Worm (Caenorhabditis elegans) whole organism, early embryonic: Measurements from ENCODE around the gene F26F2.8.

Source experiments
- B0310.2 ChIP-seq: sonication (generic microtip); optimal IDR thresholded peaks from 2 replicates; lab custom pipeline; 2016; ENCODE audit warnings: mild to moderate bottlenecking, missing genetic modification characterization, missing compliant biosample characterization
- F13C5.2 ChIP-seq: sonication (generic microtip); optimal IDR thresholded peaks from 2 replicates; lab custom pipeline; 2017; ENCODE audit warnings: mild to moderate bottlenecking, missing genetic modification characterization, inconsistent platforms, missing compliant biosample characterization
- aly-1 ChIP-seq: sonication (generic microtip); optimal IDR thresholded peaks from 2 replicates; lab custom pipeline; 2016; ENCODE audit warnings: missing genetic modification characterization, missing compliant biosample characterization
- ama-1 ChIP-seq: fragments of 150-350 bp; optimal IDR thresholded peaks from 2 replicates; lab custom pipeline; 2014
- ceh-13 ChIP-seq: fragments of 200-800 bp; sonication (Bioruptor generic); optimal IDR thresholded peaks from 2 replicates; lab custom pipeline; 2018; ENCODE audit warnings: mild to moderate bottlenecking, missing genetic modification characterization, missing compliant biosample characterization
- ceh-36 ChIP-seq: sonication (generic microtip); optimal IDR thresholded peaks from 2 replicates; lab custom pipeline; 2016; ENCODE audit warnings: missing genetic modification characterization, inconsistent platforms, missing compliant biosample characterization
- ets-7 ChIP-seq: sonication (generic microtip); optimal IDR thresholded peaks from 2 replicates; lab custom pipeline; 2016; ENCODE audit warnings: missing genotype, missing genetic modification characterization, missing compliant biosample characterization
- flt-1 ChIP-seq: fragments of 200-800 bp; sonication (Bioruptor generic); IDR thresholded peaks from 2 replicates; pipeline ENCODE4 v1.3.6; 2022; ENCODE audit warnings: missing genetic modification characterization, missing compliant biosample characterization
- hmbx-1 ChIP-seq: sonication (generic microtip); optimal IDR thresholded peaks from 2 replicates; lab custom pipeline; 2016; ENCODE audit warnings: mild to moderate bottlenecking, missing genetic modification characterization, missing compliant biosample characterization
- hmg-4 ChIP-seq: fragments of 200-800 bp; sonication (Bioruptor generic); optimal IDR thresholded peaks from 2 replicates; lab custom pipeline; 2018; ENCODE audit warnings: mild to moderate bottlenecking, missing genetic modification characterization, missing compliant biosample characterization
- hnd-1 ChIP-seq: sonication (generic microtip); optimal IDR thresholded peaks from 2 replicates; lab custom pipeline; 2016; ENCODE audit warnings: missing genetic modification characterization, missing compliant biosample characterization
- pes-1 ChIP-seq: fragments of 200-800 bp; sonication (Bioruptor generic); IDR thresholded peaks from 2 replicates; pipeline ENCODE4 v1.3.6; 2022; ENCODE audit warnings: missing genetic modification reagents, missing genetic modification characterization, missing compliant biosample characterization
- scrt-1 ChIP-seq: fragments of 200-800 bp; sonication (Bioruptor generic); IDR thresholded peaks from 2 replicates; pipeline ENCODE4 v1.3.6; 2022; ENCODE audit warnings: missing genetic modification characterization, missing compliant biosample characterization
- sea-1 ChIP-seq: fragments of 200-800 bp; sonication (Bioruptor generic); conservative IDR thresholded peaks from 2 replicates; pipeline ENCODE4 v1.3.6; 2022; ENCODE audit warnings: missing genetic modification characterization, missing compliant biosample characterization
- tbx-11 ChIP-seq: fragments of 200-800 bp; sonication (Bioruptor generic); IDR thresholded peaks from 2 replicates; pipeline ENCODE4 v1.3.6; 2022; ENCODE audit warnings: missing genetic modification characterization, missing compliant biosample characterization
- tbx-37 ChIP-seq: fragments of 200-800 bp; sonication (Bioruptor generic); conservative IDR thresholded peaks from 2 replicates; pipeline ENCODE4 v1.3.6; 2022; ENCODE audit warnings: missing genetic modification reagents, missing genetic modification characterization, missing compliant biosample characterization
- tra-4 ChIP-seq: sonication (generic microtip); optimal IDR thresholded peaks from 2 replicates; lab custom pipeline; 2017; ENCODE audit warnings: missing genetic modification characterization, missing compliant biosample characterization

Gene F26F2.8

DNA sequence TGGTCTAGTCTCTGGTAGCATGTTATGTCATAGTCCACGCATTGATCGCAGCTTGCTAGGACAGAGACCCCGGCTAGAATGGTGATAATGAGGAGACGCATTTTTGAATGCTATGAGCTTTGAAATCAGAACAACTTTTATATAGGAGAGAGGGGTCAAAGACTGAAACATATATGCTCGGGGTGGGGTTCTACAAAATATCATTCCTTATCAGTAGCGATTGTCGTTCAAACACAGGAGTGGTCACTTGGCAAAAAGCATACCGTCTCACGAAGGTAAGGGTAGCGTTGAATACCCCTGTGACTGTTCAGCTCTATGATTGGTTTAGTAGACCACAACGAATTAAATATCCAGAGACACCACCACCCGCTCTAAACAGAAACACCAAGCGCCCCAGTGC, 17.7 kb downstream of the F26F2.8 start, which contains the start of gene F46B3.1:
Gene F46B3.1, minus strand, starts transcription at position 101 of the 400 bp plus-strand sequence.
- TF ChIP-seq flt-1 (no peak), ceh-13 (GFP tag; lab: Kevin White, UChicago) (no peak), ceh-36 (tag; lab: Kevin White, UChicago) (no peak), hmg-4 (no peak), B0310.2 (no peak), tbx-11 (GFP tag; lab: Robert Waterston, UW) (no peak), hmbx-1 (tag; lab: Kevin White, UChicago) (no peak)

- no peak for TF ChIP-seq hmbx-1 (tag; lab: Kevin White, UChicago)
- TF ChIP-seq ceh-13 (GFP tag; lab: Kevin White, UChicago), result no peak
- TF ChIP-seq sea-1 (GFP tag; lab: Robert Waterston, UW), result no peak
- TF ChIP-seq hmg-4, result no peak
- no peak for TF ChIP-seq hnd-1 (tag; lab: Kevin White, UChicago)
- TF ChIP-seq ets-7 (tag; lab: Kevin White, UChicago), result no peak
- no peak for TF ChIP-seq B0310.2
- no peak for TF ChIP-seq flt-1
- TF ChIP-seq scrt-1 (GFP tag; lab: Robert Waterston, UW), result no peak
- TF ChIP-seq F13C5.2 (tag; lab: Kevin White, UChicago), result no peak
- TF ChIP-seq ama-1 (lab: Kevin White, UChicago), result no peak
These were observed 20.4 kb downstream of the F26F2.8 start, which contains the start of gene col-163 for ce11 chrV:20599795-20600194. Gene col-163, plus strand, starts transcription at chrV:20600095.

- TF ChIP-seq tbx-37 (GFP tag; lab: Robert Waterston, UW) (no peak), ets-7 (tag; lab: Kevin White, UChicago) (no peak)
These were observed 21.4 kb downstream of the F26F2.8 start for ce11 chrV:20600704-20601103.

- no peak for TF ChIP-seq hnd-1 (tag; lab: Kevin White, UChicago)
- no peak for TF ChIP-seq hmg-4
- no peak for TF ChIP-seq ceh-36 (tag; lab: Kevin White, UChicago)
- no peak for TF ChIP-seq ets-7 (tag; lab: Kevin White, UChicago)
- no peak for TF ChIP-seq scrt-1 (GFP tag; lab: Robert Waterston, UW)
- TF ChIP-seq flt-1, result no peak
- no peak for TF ChIP-seq B0310.2
- TF ChIP-seq hmbx-1 (tag; lab: Kevin White, UChicago), result no peak
- no peak for TF ChIP-seq pes-1 (GFP tag; lab: Robert Waterston, UW)
- no peak for TF ChIP-seq tra-4
- TF ChIP-seq aly-1 (tag; lab: Kevin White, UChicago), result no peak
These were observed 23.7 kb downstream of the F26F2.8 start, which contains the start of gene ttr-11 for ce11 chrV:20603014-20603413. Gene ttr-11, plus strand, starts transcription at chrV:20603314.

DNA sequence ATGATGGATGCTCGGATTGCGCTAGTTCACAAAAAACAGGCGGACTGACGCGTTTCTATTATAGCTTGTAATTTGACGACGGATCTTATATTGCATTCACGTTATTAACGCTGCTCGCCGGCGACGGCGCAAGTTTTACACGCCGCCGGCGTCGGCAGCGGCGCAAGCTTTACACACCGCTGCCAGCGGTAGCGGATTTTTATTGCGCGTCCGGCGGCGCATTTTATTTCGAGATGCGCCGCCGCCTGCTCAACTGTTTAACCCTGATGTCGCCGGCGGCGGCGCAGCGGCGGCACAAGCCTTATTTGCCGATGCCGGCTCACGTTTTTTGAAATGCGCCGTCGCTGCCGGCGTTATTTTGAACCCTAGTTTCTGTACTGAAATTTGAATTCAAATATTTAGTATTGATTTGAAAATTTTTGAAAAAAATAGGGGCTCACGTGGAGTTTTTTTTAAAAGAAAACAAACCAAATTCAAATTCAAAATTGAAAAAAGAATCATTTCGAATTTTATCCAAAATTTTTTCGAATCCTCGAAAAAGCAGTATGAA, 25.3 kb downstream of the F26F2.8 start, which contains the start of gene ttr-57:
Gene ttr-57, plus strand, starts transcription at position 500 of the 550 bp plus-strand sequence.
- TF ChIP-seq tbx-11 (GFP tag; lab: Robert Waterston, UW) (no peak), pes-1 (GFP tag; lab: Robert Waterston, UW) (peak; percentile 36; the same call in 1 of the 2 replicates)

DNA sequence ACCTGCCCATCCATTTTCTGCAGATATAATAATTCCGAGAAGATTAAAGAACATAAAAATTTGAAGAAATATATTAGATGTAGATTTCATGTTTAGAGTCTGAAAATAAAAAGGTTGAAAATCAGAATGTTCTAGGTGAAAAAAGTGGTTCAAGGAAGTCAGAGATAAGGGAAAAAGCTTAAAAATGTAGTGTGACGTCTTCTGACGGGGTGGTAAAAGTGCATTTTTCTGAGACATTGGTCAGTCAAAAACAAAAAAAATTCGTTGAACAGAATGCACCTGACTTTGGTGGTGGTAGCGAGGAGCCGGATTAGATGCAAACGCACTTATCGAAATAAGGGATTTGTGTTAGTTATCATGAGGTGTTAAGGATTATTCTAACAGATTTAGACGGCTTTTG, 27.3 kb downstream of the F26F2.8 start, which contains the start of gene F46B3.23:
Gene F46B3.23, minus strand, starts transcription at position 101 of the 400 bp plus-strand sequence.
- TF ChIP-seq flt-1 (no peak), F13C5.2 (tag; lab: Kevin White, UChicago) (no peak), tbx-11 (GFP tag; lab: Robert Waterston, UW) (no peak), ama-1 (lab: Kevin White, UChicago) (no peak), sea-1 (GFP tag; lab: Robert Waterston, UW) (no peak), ceh-36 (tag; lab: Kevin White, UChicago) (no peak), B0310.2 (no peak), scrt-1 (GFP tag; lab: Robert Waterston, UW) (no peak), ets-7 (tag; lab: Kevin White, UChicago) (no peak), aly-1 (tag; lab: Kevin White, UChicago) (no peak), tra-4 (no peak), ceh-13 (GFP tag; lab: Kevin White, UChicago) (no peak)

ce11 chrV:20608688-20609087, 29.3 kb downstream of the F26F2.8 start, which contains the start of gene ttr-12:
Gene ttr-12, minus strand, starts transcription at chrV:20608788.
- TF ChIP-seq ama-1 (lab: Kevin White, UChicago) (no peak), flt-1 (no peak), F13C5.2 (tag; lab: Kevin White, UChicago) (no peak), aly-1 (tag; lab: Kevin White, UChicago) (no peak), tra-4 (no peak), tbx-37 (GFP tag; lab: Robert Waterston, UW) (no peak), hmg-4 (no peak), ets-7 (tag; lab: Kevin White, UChicago) (no peak), hmbx-1 (tag; lab: Kevin White, UChicago) (no peak)

- TF ChIP-seq hmbx-1 (tag; lab: Kevin White, UChicago), result no peak
- TF ChIP-seq hnd-1 (tag; lab: Kevin White, UChicago), result no peak
- no peak for TF ChIP-seq aly-1 (tag; lab: Kevin White, UChicago)
- no peak for TF ChIP-seq ceh-13 (GFP tag; lab: Kevin White, UChicago)
- TF ChIP-seq ets-7 (tag; lab: Kevin White, UChicago), result no peak
- TF ChIP-seq flt-1, result no peak
- no peak for TF ChIP-seq scrt-1 (GFP tag; lab: Robert Waterston, UW)
- no peak for TF ChIP-seq ceh-36 (tag; lab: Kevin White, UChicago)
These were observed 30.1 kb downstream of the F26F2.8 start, which contains the start of gene grd-2 for ce11 chrV:20609494-20609893. Gene grd-2, plus strand, starts transcription at chrV:20609794.
